Worm (Caenorhabditis elegans) whole organism, mixed stage, embryonic: ENCODE measurements around the gene snap-29.

Experiments used
- blmp-1 ChIP-seq: fragments of 150-350 bp; optimal IDR thresholded peaks from 2 replicates; lab custom pipeline; 2014; ENCODE audit warnings: missing biosample characterization, missing genetic modification characterization
- snpc-4 ChIP-seq: fragments of 150-350 bp; optimal IDR thresholded peaks from 2 replicates; lab custom pipeline; 2014; ENCODE audit warnings: missing biosample characterization, missing genetic modification characterization

ce11 chrIII:8761040-8761654, 14.9 kb upstream of the snap-29 start, which contains the start of gene aak-1:
- TF ChIP-seq blmp-1 (tag; lab: Kevin White, UChicago) (no peak), snpc-4 (tag; lab: Kevin White, UChicago) (no peak)
